Fruit fly (Drosophila melanogaster) whole organism, prepupa: ENCODE data around the gene Ir68a.

Experiments used
- CG11762 ChIP-seq: fragments of 200-800 bp; sonication (Bioruptor generic); optimal IDR thresholded peaks from 3 replicates; lab custom pipeline; 2016; ENCODE audit warnings: missing biosample characterization, missing genetic modification characterization; ENCODE audit not compliant: insufficient read depth
- CG11902 ChIP-seq: fragments of 200-800 bp; sonication (Bioruptor generic); optimal IDR thresholded peaks from 3 replicates; lab custom pipeline; 2016; ENCODE audit warnings: missing biosample characterization, missing genetic modification characterization
- CG15336 ChIP-seq: fragments of 200-800 bp; sonication (Bioruptor generic); IDR thresholded peaks from 2 replicates; pipeline ENCODE4 v1.3.6; 2022; ENCODE audit warnings: missing biosample characterization, missing genetic modification characterization
- CG16779 ChIP-seq: fragments of 200-800 bp; sonication (Bioruptor generic); optimal IDR thresholded peaks from 3 replicates; lab custom pipeline; 2017; ENCODE audit warnings: missing biosample characterization, mild to moderate bottlenecking, missing genetic modification characterization
- CG3032 ChIP-seq: fragments of 200-800 bp; optimal IDR thresholded peaks from 2 replicates; lab custom pipeline; 2019; ENCODE audit warnings: missing biosample characterization, mild to moderate bottlenecking, missing genetic modification characterization, moderate library complexity
- CG6808 ChIP-seq: fragments of 200-800 bp; sonication (Bioruptor generic); optimal IDR thresholded peaks from 3 replicates; lab custom pipeline; 2017; ENCODE audit warnings: missing biosample characterization, missing genetic modification characterization, mild to moderate bottlenecking, moderate library complexity, missing genetic modification reagents
- Eip78C ChIP-seq: fragments of 200-800 bp; sonication (Bioruptor generic); peaks from one replicate; lab custom pipeline; 2016; ENCODE audit warnings: missing biosample characterization, missing genetic modification characterization
- Hr4 ChIP-seq: fragments of 200-800 bp; sonication (Bioruptor generic); optimal IDR thresholded peaks from 3 replicates; lab custom pipeline; 2016; ENCODE audit warnings: missing biosample characterization, missing genetic modification characterization
- Met ChIP-seq: fragments of 200-800 bp; sonication (Bioruptor generic); optimal IDR thresholded peaks from 3 replicates; lab custom pipeline; 2016; ENCODE audit warnings: missing biosample characterization, missing genetic modification characterization
- OdsH ChIP-seq: fragments of 200-800 bp; sonication (Bioruptor generic); optimal IDR thresholded peaks from 3 replicates; lab custom pipeline; 2016; ENCODE audit warnings: missing biosample characterization, missing genetic modification characterization
- Sox14 ChIP-seq: fragments of 200-800 bp; sonication (Bioruptor generic); optimal IDR thresholded peaks from 3 replicates; lab custom pipeline; 2016; ENCODE audit warnings: missing biosample characterization, missing genetic modification characterization
- cyc ChIP-seq: fragments of 200-800 bp; sonication (Bioruptor generic); optimal IDR thresholded peaks from 3 replicates; lab custom pipeline; 2016; ENCODE audit warnings: missing biosample characterization, missing genetic modification characterization
- fkh ChIP-seq: fragments of 200-800 bp; sonication (Bioruptor generic); optimal IDR thresholded peaks from 3 replicates; lab custom pipeline; 2017; ENCODE audit warnings: missing biosample characterization, mild to moderate bottlenecking, missing genetic modification characterization, moderate library complexity
- net ChIP-seq: fragments of 200-800 bp; sonication (Bioruptor generic); optimal IDR thresholded peaks from 3 replicates; lab custom pipeline; 2016; ENCODE audit warnings: missing biosample characterization, missing genetic modification characterization

dm6 chr3L:11201051-11201450 is 35.0 kb downstream of the Ir68a start, which contains the start of gene nkt:
- TF ChIP-seq CG11902 (GFP tag; lab: Kevin White, UChicago) = no peak
- no peak for TF ChIP-seq CG6808
- TF ChIP-seq CG15336 (GFP tag; lab: Robert Waterston, UW) = no peak
- no peak for TF ChIP-seq Met (GFP tag; lab: Kevin White, UChicago)
- no peak for TF ChIP-seq cyc (GFP tag; lab: Kevin White, UChicago)
- TF ChIP-seq CG16779 (tag; lab: Kevin White, UChicago) = no peak
- no peak for TF ChIP-seq fkh (GFP tag; lab: Kevin White, UChicago)
- no peak for TF ChIP-seq Eip78C (GFP tag; lab: Kevin White, UChicago)
- no peak for TF ChIP-seq CG11762 (GFP tag; lab: Kevin White, UChicago)
- TF ChIP-seq net (GFP tag; lab: Kevin White, UChicago) = no peak
- TF ChIP-seq Hr4 (GFP tag; lab: Kevin White, UChicago) = no peak
- TF ChIP-seq CG3032 = no peak
- TF ChIP-seq OdsH (GFP tag; lab: Kevin White, UChicago) = no peak
- no peak for TF ChIP-seq Sox14
